Worm (Caenorhabditis elegans) whole organism, late embryonic: ENCODE data around the gene cyp-44A1.

Experiments used
- ceh-2 ChIP-seq: sonication (generic microtip); optimal IDR thresholded peaks from 2 replicates; lab custom pipeline; 2016; ENCODE audit warnings: missing genotype, missing genetic modification characterization, missing compliant biosample characterization
- fkh-10 ChIP-seq: fragments of 150-350 bp; optimal IDR thresholded peaks from 2 replicates; lab custom pipeline; 2014; ENCODE audit warnings: missing biosample characterization, missing genetic modification reagents, missing genetic modification characterization
- odd-2 ChIP-seq: sonication (generic microtip); optimal IDR thresholded peaks from 2 replicates; lab custom pipeline; 2017; ENCODE audit warnings: antibody characterized with exemption, mild to moderate bottlenecking, missing genetic modification characterization, missing compliant biosample characterization
- pha-4 ChIP-seq: fragments of 150-350 bp; optimal IDR thresholded peaks from 2 replicates; lab custom pipeline; 2018; ENCODE audit warnings: missing biosample characterization, missing genetic modification reagents, missing genetic modification characterization
- rnt-1 ChIP-seq: sonication (generic microtip); optimal IDR thresholded peaks from 2 replicates; lab custom pipeline; 2016; ENCODE audit warnings: missing genetic modification characterization, missing compliant biosample characterization
- unc-55 ChIP-seq: sonication (generic microtip); optimal IDR thresholded peaks from 2 replicates; lab custom pipeline; 2017; ENCODE audit warnings: missing biosample characterization, missing genetic modification reagents, missing genetic modification characterization

- TF ChIP-seq ceh-2 (no peak), odd-2 (tag; lab: Kevin White, UChicago) (no peak), pha-4 (tag; lab: Kevin White, UChicago) (no peak), unc-55 (no peak), rnt-1 (tag; lab: Kevin White, UChicago) (no peak), fkh-10 (GFP tag; lab: Kevin White, UChicago) (no peak)
Observed at ce11 chrII:5553531-5553930, 49.7 kb downstream of the cyp-44A1 start.
